Fruit fly (Drosophila melanogaster): ENCODE data around the gene CG6565.

Gene CG6565

dm6 chr2L:13370762-13371161 is 3.1 kb upstream of the CG6565 start, which contains the start of gene ND-B22 (continued):
- TF ChIP-seq MESR4 (GFP tag; optimal IDR thresholded peaks at IDR 0.05), result peak; percentile 90
- TF ChIP-seq CTCF (GFP tag; optimal IDR thresholded peaks at IDR 0.05), result peak; percentile 8
- peak; percentile 37 for TF ChIP-seq bcd (GFP tag; optimal IDR thresholded peaks at IDR 0.05)
- no peak for TF ChIP-seq CG2875 (GFP tag; optimal IDR thresholded peaks at IDR 0.05)
- no peak for TF ChIP-seq fd3F (GFP tag; optimal IDR thresholded peaks at IDR 0.05)
- TF ChIP-seq Dbx (GFP tag; IDR thresholded peaks at IDR 0.05), result peak; percentile 24; the same call in 1 of the 3 replicates
- TF ChIP-seq Doc2 (GFP tag; IDR thresholded peaks at IDR 0.05), result no peak
- no peak for TF ChIP-seq rib (GFP tag; IDR thresholded peaks at IDR 0.05)
- TF ChIP-seq CG17328 (GFP tag; IDR thresholded peaks at IDR 0.05), result no peak
- no peak for TF ChIP-seq peb (GFP tag; IDR thresholded peaks at IDR 0.05)
- TF ChIP-seq CG33557 (GFP tag; optimal IDR thresholded peaks at IDR 0.05), result no peak
- no peak for TF ChIP-seq CG31224 (GFP tag; IDR thresholded peaks at IDR 0.05)
- TF ChIP-seq sim (GFP tag; IDR thresholded peaks at IDR 0.05), result no peak
- TF ChIP-seq zfh2 (GFP tag; optimal IDR thresholded peaks at IDR 0.05), result peak; percentile 40
- peak; percentile 47 for TF ChIP-seq HHEX (GFP tag; optimal IDR thresholded peaks at IDR 0.05)
- no peak for TF ChIP-seq Deaf1 (tag; optimal IDR thresholded peaks at IDR 0.05)
- no peak for TF ChIP-seq HmgD (GFP tag; optimal IDR thresholded peaks at IDR 0.05)
- TF ChIP-seq ken (GFP tag; IDR thresholded peaks at IDR 0.05), result no peak
- TF ChIP-seq zf30C (GFP tag; optimal IDR thresholded peaks at IDR 0.05), result no peak
- peak; percentile 33 for TF ChIP-seq Vsx1 (GFP tag; optimal IDR thresholded peaks at IDR 0.05)
- TF ChIP-seq CG11695 (GFP tag; IDR thresholded peaks at IDR 0.05), result no peak
- TF ChIP-seq ase (GFP tag; IDR thresholded peaks at IDR 0.05), result no peak
- peak; percentile 30 for TF ChIP-seq CG33213 (GFP tag; optimal IDR thresholded peaks at IDR 0.05)
- no peak; the same call in 1 of the 2 replicates for TF ChIP-seq ato (GFP tag; IDR thresholded peaks at IDR 0.05; ENCODE audit: partially characterized antibody)
- TF ChIP-seq HLH3B (GFP tag; IDR thresholded peaks at IDR 0.05), result no peak
- TF ChIP-seq tio (GFP tag; optimal IDR thresholded peaks at IDR 0.05), result no peak
- no peak for TF ChIP-seq CrebB (tag; optimal IDR thresholded peaks at IDR 0.05)
- no peak for TF ChIP-seq seq (GFP tag; IDR thresholded peaks at IDR 0.05)
- TF ChIP-seq Myb (GFP tag; optimal IDR thresholded peaks at IDR 0.05), result peak; percentile 73
- TF ChIP-seq dmrt11E (tag; optimal IDR thresholded peaks at IDR 0.05), result peak; percentile 10
- TF ChIP-seq CG10147 (GFP tag; optimal IDR thresholded peaks at IDR 0.05), result peak; percentile 17
- no peak for TF ChIP-seq pnt (GFP tag; optimal IDR thresholded peaks at IDR 0.05)
- peak; percentile 21; the same call in 1 of the 2 replicates for TF ChIP-seq CG14014 (GFP tag; IDR thresholded peaks at IDR 0.05)
- TF ChIP-seq hbn (GFP tag; IDR thresholded peaks at IDR 0.05; ENCODE audit: partially characterized antibody), result peak; percentile 37; the same call in 1 of the 2 replicates
- TF ChIP-seq Ravus (GFP tag; IDR thresholded peaks at IDR 0.05), result no peak
- no peak for TF ChIP-seq jumu (GFP tag; optimal IDR thresholded peaks at IDR 0.05)
- TF ChIP-seq CG11247 (GFP tag; IDR thresholded peaks at IDR 0.05), result peak; percentile 36; the same call in 1 of the 2 replicates
- TF ChIP-seq Jarid2 (GFP tag; optimal IDR thresholded peaks at IDR 0.05), result no peak
- TF ChIP-seq ewg (GFP tag; optimal IDR thresholded peaks at IDR 0.05), result peak; percentile 52
- TF ChIP-seq CG12219 (GFP tag; optimal IDR thresholded peaks at IDR 0.05), result no peak
- peak; percentile 24 for TF ChIP-seq CG12942 (GFP tag; optimal IDR thresholded peaks at IDR 0.05)
- TF ChIP-seq NC2β (GFP tag; optimal IDR thresholded peaks at IDR 0.05), result peak; percentile 17
- TF ChIP-seq nerfin-2 (GFP tag; IDR thresholded peaks at IDR 0.05; ENCODE audit: partially characterized antibody), result no peak
- TF ChIP-seq CG12155 (GFP tag; optimal IDR thresholded peaks at IDR 0.05), result peak; percentile 51
- peak; percentile 7 for TF ChIP-seq CG10431 (GFP tag; optimal IDR thresholded peaks at IDR 0.05)
- no peak for TF ChIP-seq CG15696 (tag; optimal IDR thresholded peaks at IDR 0.05)
- TF ChIP-seq Neu2 (GFP tag; optimal IDR thresholded peaks at IDR 0.05; ENCODE audit: borderline replicate concordance), result no peak
- TF ChIP-seq CG8478 (optimal IDR thresholded peaks at IDR 0.05), result no peak
- 0 out of 3 replicates have a peak, but pooled peaks have one; percentile 28 for TF ChIP-seq hb (GFP tag; IDR thresholded peaks at IDR 0.05; ENCODE audit: partially characterized antibody)
- no peak for TF ChIP-seq cg (GFP tag; optimal IDR thresholded peaks at IDR 0.05)
- peak; percentile 49 for TF ChIP-seq CG17385 (GFP tag; optimal IDR thresholded peaks at IDR 0.05)
- TF ChIP-seq H15 (GFP tag; IDR thresholded peaks at IDR 0.05), result no peak
